Fruit fly (Drosophila melanogaster) Kc167 (cell line): ENCODE measurements around the gene p24-1.

Experiments
- Myc ChIP-seq: fragments of >200 bp; optimal IDR thresholded peaks from 2 replicates; lab custom pipeline; 2017; ENCODE audit warnings: missing external identifiers
- Sin3A ChIP-seq: fragments of >200 bp; optimal IDR thresholded peaks from 2 replicates; lab custom pipeline; 2018; ENCODE audit warnings: missing external identifiers
- h ChIP-seq: fragments of >200 bp; optimal IDR thresholded peaks from 3 replicates; lab custom pipeline; 2018; ENCODE audit warnings: missing external identifiers
- insv ChIP-seq: fragments of >200 bp; optimal IDR thresholded peaks from 3 replicates; lab custom pipeline; 2018; ENCODE audit warnings: missing external identifiers
- psq ChIP-seq: fragments of >200 bp; optimal IDR thresholded peaks from 2 replicates; lab custom pipeline; 2017; ENCODE audit warnings: missing external identifiers
- ttk ChIP-seq: sonication (Bioruptor generic); optimal IDR thresholded peaks from 2 replicates; lab custom pipeline; 2017; ENCODE audit warnings: missing external identifiers

The p24-1 gene

DNA sequence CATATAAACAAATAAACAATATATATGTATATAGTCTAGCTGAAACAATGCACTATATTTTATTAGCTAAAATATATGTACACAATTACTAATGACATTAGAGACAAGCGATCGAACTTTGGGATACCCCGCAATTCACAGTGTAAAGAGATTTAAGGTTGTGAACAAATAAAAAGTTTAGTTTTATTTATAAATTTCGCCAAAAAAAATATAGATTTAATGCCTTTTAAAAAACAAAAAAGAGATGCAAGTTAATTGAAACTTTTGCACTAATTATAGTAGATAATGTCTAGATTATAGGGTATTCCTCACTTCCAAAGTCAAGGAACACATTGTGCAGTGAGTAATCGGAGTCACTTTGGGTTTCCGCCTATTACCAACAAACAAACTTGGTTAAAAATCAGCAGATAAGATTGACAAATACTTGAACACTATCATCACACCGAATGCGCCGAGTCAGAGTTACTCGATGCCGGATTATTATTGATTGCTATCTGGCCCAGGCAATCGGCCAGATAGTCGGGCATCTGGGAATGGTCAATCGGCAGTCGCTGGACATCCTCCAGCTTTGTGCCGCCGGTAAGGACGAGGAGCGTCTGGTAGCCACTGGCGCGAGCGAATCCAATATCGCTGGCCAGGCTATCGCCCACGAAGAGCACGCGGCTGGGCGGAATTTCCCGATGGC is 23.0 kb upstream of the p24-1 start:
- TF ChIP-seq insv (lab: Kevin White, UChicago) (no peak), Sin3A (lab: Kevin White, UChicago) (no peak), h (lab: Kevin White, UChicago) (no peak), Myc (lab: Kevin White, UChicago) (no peak), psq (lab: Kevin White, UChicago) (no peak), ttk (lab: Kevin White, UChicago) (no peak)

- TF ChIP-seq h (lab: Kevin White, UChicago) (no peak), insv (lab: Kevin White, UChicago) (no peak), ttk (lab: Kevin White, UChicago) (no peak), psq (lab: Kevin White, UChicago) (no peak), Myc (lab: Kevin White, UChicago) (no peak), Sin3A (lab: Kevin White, UChicago) (no peak)
These were observed 20.8 kb upstream of the p24-1 start, which contains the start of gene CG15739 for dm6 chrX:11873116-11873515. TSS of gene CG15739 (plus strand) at chrX:11873319.

DNA sequence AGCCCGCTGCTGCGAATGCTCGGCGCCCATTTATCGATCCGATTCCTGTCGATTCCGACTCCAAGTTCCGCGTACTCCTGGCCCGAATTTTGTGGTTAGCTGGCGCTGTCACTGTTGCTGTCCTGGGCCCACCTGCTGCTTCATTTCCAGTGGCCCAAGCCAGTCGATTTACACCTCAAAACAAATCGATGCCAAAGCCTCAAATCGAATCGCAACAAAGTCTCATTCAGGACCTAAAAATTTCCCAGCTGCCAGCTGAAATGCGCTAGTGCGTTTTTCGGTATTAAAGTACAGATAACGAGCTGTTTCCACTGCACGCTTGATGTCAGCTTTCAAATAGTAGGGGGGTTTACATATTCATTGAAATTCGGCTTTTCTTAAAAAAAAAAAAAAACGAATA is 20.2 kb upstream of the p24-1 start, which contains the start of gene BORCS5:
TSS of gene BORCS5 (minus strand) at position 263 of the 400 bp plus-strand sequence.
- TF ChIP-seq insv (lab: Kevin White, UChicago) (no peak), ttk (lab: Kevin White, UChicago) (no peak), Sin3A (lab: Kevin White, UChicago) (no peak), Myc (lab: Kevin White, UChicago) (no peak), psq (lab: Kevin White, UChicago) (no peak), h (lab: Kevin White, UChicago) (no peak)

dm6 chrX:11868866-11869265 is 16.5 kb upstream of the p24-1 start, which contains the start of the genes Nrd1 and CG1847:
TSS of gene Nrd1 (minus strand) at chrX:11868893.
TSS of gene CG1847 (plus strand) at chrX:11869170.
- no peak for TF ChIP-seq Myc (lab: Kevin White, UChicago)
- no peak for TF ChIP-seq Sin3A (lab: Kevin White, UChicago)
- no peak for TF ChIP-seq insv (lab: Kevin White, UChicago)
- TF ChIP-seq h (lab: Kevin White, UChicago): no peak
- no peak for TF ChIP-seq psq (lab: Kevin White, UChicago)
- TF ChIP-seq ttk (lab: Kevin White, UChicago): no peak

DNA sequence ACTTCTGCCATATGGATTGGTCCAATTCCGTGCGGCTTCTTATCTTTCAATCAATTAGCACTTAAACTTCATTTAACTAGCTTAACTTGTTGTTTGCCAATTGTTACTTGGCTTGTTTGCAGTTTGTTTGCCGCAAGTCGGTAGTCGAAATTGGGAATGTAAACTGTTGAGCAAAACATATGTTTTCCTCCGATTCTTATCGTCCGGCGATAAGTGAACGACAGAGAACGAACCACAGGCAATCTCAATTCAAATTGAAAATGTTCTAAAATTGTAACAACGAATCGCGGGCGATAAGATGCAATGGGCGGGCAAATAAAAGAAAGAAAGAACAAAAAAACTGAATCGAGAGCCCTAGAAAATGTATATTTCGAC is 6.1 kb upstream of the p24-1 start:
- TF ChIP-seq psq (lab: Kevin White, UChicago): no peak
- no peak for TF ChIP-seq Sin3A (lab: Kevin White, UChicago)
- TF ChIP-seq ttk (lab: Kevin White, UChicago): no peak
- TF ChIP-seq Myc (lab: Kevin White, UChicago): no peak

dm6 chrX:11857522-11858438 is 5.5 kb upstream of the p24-1 start:
- TF ChIP-seq Sin3A (lab: Kevin White, UChicago): no peak
- no peak for TF ChIP-seq insv (lab: Kevin White, UChicago)
- TF ChIP-seq Myc (lab: Kevin White, UChicago): no peak
- no peak for TF ChIP-seq h (lab: Kevin White, UChicago)
- TF ChIP-seq psq (lab: Kevin White, UChicago): no peak
- no peak for TF ChIP-seq ttk (lab: Kevin White, UChicago)

DNA sequence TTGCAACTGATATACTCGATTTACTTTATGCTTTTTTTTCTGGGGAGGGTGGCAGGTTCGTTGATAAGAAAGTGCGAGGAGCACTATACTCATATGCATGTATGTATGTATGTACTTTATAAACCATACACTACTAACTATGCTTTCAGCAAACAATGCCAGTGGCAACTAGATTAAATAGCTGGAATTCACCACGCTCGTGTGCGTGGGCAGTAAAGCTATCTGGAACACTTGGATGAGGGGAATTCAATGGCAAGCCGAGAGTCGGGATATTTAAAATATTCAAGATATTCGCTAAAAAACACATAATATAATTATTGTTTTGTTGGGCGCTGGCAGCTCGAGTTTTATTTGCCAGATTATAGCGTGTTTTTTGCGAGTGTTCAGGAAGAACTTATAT is 4.5 kb upstream of the p24-1 start:
- no peak for TF ChIP-seq insv (lab: Kevin White, UChicago)
- TF ChIP-seq h (lab: Kevin White, UChicago): no peak
- TF ChIP-seq Myc (lab: Kevin White, UChicago): no peak
- TF ChIP-seq Sin3A (lab: Kevin White, UChicago): no peak
- TF ChIP-seq psq (lab: Kevin White, UChicago): no peak
- no peak for TF ChIP-seq ttk (lab: Kevin White, UChicago)

dm6 chrX:11855950-11856349 is 3.6 kb upstream of the p24-1 start:
- TF ChIP-seq ttk (lab: Kevin White, UChicago): no peak
- no peak for TF ChIP-seq h (lab: Kevin White, UChicago)
- no peak for TF ChIP-seq psq (lab: Kevin White, UChicago)
- no peak for TF ChIP-seq insv (lab: Kevin White, UChicago)
- TF ChIP-seq Sin3A (lab: Kevin White, UChicago): no peak

dm6 chrX:11854758-11855465 is 2.6 kb upstream of the p24-1 start, which contains the start of the genes CG10347 and ATP7:
TSS of gene CG10347 (minus strand) at chrX:11854931.
TSS of gene ATP7 (plus strand) at chrX:11855022.
- TF ChIP-seq Myc (lab: Kevin White, UChicago) (no peak), insv (lab: Kevin White, UChicago) (no peak)

DNA sequence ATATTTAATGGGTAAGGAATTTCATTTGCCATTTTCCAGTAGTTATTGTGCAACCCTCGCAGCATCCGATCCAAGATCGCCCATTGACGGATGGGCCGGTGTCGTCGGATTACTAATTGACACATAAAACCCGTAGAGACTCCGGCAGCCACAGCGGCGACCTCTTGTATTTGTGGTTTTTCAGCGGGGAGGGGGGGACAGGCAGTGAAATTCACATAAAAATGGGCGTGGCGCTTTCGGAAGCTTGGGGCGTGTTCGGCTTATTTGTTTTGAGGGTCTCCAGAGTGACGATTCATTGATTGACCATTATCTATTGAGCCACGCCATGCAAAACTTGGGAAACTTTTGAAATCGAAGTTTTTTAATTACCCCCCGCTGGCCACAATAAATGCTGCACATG is 3.1 kb downstream of the p24-1 start:
- no peak for TF ChIP-seq Sin3A (lab: Kevin White, UChicago)
- TF ChIP-seq psq (lab: Kevin White, UChicago): no peak
- TF ChIP-seq Myc (lab: Kevin White, UChicago): no peak
- no peak for TF ChIP-seq h (lab: Kevin White, UChicago)
- no peak for TF ChIP-seq insv (lab: Kevin White, UChicago)
- TF ChIP-seq ttk (lab: Kevin White, UChicago): no peak
